Worm (Caenorhabditis elegans): ENCODE measurements around the gene nlp-1.

The nlp-1 gene

DNA sequence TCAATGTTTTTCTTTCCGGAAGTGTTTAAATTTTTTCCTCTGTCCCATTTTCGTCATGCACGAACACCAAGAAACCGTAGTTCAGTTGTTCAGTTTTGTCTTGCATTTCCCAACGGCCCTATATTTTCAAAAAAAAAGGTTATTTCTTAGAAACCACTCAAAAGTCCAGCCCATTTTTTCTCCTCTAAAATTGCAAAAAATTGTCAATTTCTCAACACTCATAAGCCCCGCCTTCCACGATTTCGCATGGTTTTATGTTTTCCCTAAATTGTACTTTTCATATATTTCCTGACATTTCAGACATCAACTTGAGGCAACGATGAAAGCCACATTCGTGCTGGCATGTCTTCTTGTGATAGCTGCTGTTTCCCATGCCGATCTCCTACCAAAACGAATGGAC is at the start of gene nlp-1:
Gene nlp-1 (plus strand): TSS at position 301 of the 400 bp plus-strand sequence.
- no peak for TF ChIP-seq W03F9.2 (tag; optimal IDR thresholded peaks at IDR 0.05)
- TF ChIP-seq dao-5 (tag; optimal IDR thresholded peaks at IDR 0.05), result no peak
- no peak for TF ChIP-seq him-1 (tag; optimal IDR thresholded peaks at IDR 0.05)

DNA sequence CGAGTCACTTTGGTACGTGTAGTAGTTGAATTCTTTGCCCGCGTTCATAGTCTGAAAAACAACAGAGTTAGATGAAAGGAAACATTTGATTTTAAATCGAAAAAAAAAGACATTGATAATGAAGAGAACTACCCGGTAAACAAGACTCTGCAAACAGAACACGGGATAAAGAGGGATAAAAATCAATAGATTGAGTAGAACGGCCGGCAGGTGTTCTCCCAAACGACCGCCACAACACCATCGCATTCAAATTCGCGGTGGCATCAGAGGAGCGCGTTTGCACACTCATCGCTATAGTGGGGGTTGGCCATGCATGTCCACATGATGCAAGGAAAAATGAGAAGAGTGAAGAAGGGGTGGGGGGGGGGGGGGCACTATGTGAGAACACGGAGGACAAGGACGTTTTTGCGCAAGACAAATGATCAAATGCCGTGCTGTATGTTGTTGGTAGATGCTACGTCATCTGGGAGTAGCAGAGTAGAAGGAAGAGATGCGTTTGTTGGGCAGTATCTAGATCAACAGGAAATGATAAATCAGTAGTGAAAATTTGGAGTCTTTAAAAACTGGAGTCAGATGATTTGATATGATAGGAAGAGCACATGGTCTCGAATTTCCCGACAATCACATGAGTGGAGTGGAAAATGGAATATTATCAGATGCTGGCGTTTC is 48.7 kb upstream of the nlp-1 start, which contains the start of gene tag-52:
Gene tag-52 (minus strand): TSS at position 51 of the 669 bp plus-strand sequence.
- TF ChIP-seq dao-5 (tag; optimal IDR thresholded peaks at IDR 0.05), result no peak
- TF ChIP-seq him-1 (tag; optimal IDR thresholded peaks at IDR 0.05), result no peak
- TF ChIP-seq W03F9.2 (tag; optimal IDR thresholded peaks at IDR 0.05), result no peak

DNA sequence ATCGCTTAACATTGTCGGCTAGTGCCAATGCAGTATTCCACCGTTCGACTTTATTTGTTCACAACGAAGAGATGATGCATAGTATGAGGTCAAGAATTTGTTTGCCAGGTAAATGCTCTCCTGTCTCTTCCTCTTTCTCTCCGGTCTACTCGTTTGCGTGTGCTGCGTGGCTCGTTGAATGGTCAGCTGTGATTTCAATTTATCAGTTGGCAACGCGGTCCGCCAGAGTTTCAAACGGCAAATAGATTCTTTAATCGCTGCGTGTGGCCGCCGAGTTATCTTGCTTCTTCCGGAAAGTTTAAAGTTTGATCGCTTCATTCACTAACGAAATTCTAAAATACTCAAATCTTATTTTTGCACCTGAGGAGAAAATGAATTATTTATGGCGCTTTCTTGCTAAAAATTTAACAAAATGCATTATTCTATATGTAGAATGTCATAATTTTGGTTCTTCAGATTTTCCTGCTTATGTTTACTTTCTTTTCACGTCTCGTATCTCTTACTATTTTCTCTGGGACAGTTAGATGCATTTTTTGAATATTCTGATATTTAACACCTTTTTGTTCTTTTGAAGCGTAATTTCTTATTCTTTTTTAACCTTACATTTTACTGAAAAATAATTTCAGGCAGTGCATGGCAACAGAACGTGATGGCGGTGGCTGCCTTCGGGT is 46.7 kb upstream of the nlp-1 start, which contains the start of gene tsp-17:
Gene tsp-17 (plus strand): TSS at position 621 of the 671 bp plus-strand sequence.
- TF ChIP-seq W03F9.2 (tag; optimal IDR thresholded peaks at IDR 0.05) (no peak), him-1 (tag; optimal IDR thresholded peaks at IDR 0.05) (no peak), dao-5 (tag; optimal IDR thresholded peaks at IDR 0.05) (no peak)

DNA sequence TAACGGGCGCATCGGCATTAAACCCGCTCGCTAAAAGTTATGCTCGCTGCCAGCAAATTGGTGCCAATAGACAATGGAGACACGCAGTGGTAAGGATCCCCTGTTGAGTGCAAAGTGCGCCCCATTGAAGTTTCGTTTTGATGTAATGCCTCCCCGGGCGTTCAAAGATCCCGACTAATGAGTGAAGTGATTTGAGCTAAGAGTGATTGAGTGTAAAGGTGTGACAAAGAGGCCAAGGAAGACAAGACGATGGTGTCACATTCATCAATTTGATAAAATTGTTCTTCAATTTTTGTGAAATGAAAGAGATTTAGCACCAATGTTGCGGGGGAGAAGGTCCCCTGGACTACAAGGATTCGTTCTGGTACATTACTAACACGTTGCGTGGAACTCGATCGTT is 44.3 kb upstream of the nlp-1 start:
- TF ChIP-seq dao-5 (tag; optimal IDR thresholded peaks at IDR 0.05), result no peak
- no peak for TF ChIP-seq W03F9.2 (tag; optimal IDR thresholded peaks at IDR 0.05)
- no peak for TF ChIP-seq him-1 (tag; optimal IDR thresholded peaks at IDR 0.05)

DNA sequence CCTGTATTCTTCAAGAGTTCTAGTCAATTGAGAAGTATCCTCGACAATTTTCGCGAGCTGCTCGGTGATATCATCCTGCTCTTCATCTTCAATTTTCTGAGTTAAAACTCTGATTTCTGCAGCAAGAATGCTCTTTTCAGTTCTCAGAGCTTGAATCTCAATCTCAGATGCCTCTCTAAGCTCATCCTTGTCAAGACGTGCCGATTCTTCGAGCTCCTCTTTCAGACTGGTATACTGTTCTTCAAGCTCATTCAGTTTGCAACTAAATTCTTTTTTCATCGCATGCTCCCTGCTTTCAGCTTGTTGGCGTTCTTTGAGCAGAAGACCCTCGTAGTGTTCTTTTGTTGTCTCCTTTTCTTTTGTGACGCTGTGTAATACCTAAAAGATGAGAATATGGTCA is 41.0 kb upstream of the nlp-1 start:
- TF ChIP-seq dao-5 (tag; optimal IDR thresholded peaks at IDR 0.05) (no peak), W03F9.2 (tag; optimal IDR thresholded peaks at IDR 0.05) (no peak), him-1 (tag; optimal IDR thresholded peaks at IDR 0.05) (no peak)

DNA sequence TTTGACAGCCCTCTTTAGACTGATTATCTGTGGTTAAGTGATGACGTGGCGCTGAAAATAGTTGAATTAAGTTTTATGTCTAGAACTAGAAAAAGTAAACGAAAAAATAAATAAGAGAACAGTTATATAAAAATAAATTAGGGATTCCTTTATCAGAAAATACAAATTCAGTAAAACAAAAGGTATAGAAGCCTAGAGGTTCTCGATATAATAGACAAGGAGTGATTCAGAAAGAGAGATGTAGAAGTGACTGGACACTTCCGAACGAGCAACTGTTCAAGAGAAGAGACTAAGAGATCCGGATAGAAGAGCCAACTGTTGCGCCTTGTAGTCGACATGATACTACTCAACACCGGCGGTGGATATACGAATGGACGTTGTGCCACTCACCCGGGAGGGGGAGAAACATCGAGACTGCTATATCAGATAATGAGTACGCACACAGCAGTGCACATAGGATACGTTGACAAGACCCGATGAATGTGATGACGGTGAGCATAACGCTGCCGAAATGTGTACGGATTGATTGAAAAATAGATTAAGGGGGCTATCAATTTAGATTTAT is 38.1 kb upstream of the nlp-1 start, which contains the start of gene tag-278:
Gene tag-278 (minus strand): TSS at position 51 of the 565 bp plus-strand sequence.
- TF ChIP-seq him-1 (tag; optimal IDR thresholded peaks at IDR 0.05) (no peak), W03F9.2 (tag; optimal IDR thresholded peaks at IDR 0.05) (no peak), dao-5 (tag; optimal IDR thresholded peaks at IDR 0.05) (no peak)

DNA sequence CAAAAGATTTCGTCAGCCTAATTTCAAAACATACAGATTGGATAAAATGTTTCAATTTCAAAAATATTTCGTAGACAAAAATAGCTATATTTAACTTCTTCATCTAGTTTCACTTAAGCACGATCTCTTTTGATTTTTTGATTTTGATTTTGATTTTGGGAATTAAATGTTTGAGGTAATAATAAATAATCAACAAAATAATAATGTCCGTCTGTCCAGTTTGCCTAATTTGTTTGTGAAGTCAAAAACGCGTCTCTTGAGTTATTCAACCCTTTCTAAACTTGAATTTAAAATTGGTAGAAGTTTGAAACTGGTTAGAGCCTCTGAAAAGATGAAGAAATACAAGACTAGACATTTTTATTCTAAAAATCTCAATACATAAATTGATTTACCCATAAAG is 37.6 kb upstream of the nlp-1 start:
- TF ChIP-seq W03F9.2 (tag; optimal IDR thresholded peaks at IDR 0.05) (no peak), dao-5 (tag; optimal IDR thresholded peaks at IDR 0.05) (no peak), him-1 (tag; optimal IDR thresholded peaks at IDR 0.05) (no peak)

DNA sequence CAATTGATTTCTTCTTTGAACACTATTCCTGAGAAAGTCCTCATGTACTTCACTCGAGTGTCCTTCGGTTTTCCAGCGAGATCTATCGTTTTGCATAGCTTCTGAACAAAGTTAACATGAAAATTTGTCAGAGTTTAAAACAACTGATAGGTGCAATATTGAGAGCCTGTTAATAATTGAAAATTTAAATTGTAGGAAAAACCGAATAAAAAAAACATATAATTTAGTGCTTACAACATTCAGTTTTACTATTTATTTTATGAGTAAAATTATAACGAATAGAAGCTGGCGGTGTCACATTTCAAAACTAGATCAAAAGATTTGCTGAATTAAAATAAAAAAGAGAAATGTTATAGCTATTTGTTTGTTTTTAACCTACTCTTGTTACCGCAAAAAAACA is 34.2 kb upstream of the nlp-1 start, which contains the start of gene C02F12.8:
Gene C02F12.8 (minus strand): TSS at position 101 of the 400 bp plus-strand sequence.
- TF ChIP-seq W03F9.2 (tag; optimal IDR thresholded peaks at IDR 0.05) (no peak), him-1 (tag; optimal IDR thresholded peaks at IDR 0.05) (no peak), dao-5 (tag; optimal IDR thresholded peaks at IDR 0.05) (no peak)

DNA sequence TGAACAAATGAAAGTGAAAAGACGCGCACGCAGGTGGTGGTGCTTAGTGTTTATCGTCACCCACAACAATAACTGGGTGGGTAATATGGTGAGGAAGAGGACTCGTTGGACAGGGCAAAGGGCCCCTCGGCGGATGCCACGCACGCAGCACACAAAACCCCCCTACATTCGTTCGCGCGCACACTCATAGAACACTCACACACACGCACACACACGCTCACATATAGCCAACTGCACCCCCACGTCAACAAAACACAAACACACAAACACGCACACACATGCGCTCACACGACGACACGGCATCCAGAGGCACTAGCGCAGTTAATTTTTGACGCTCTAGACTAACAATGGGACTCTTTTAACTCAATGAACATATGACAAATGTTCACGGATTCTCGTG is 33.2 kb upstream of the nlp-1 start:
- TF ChIP-seq W03F9.2 (tag; optimal IDR thresholded peaks at IDR 0.05) (no peak), him-1 (tag; optimal IDR thresholded peaks at IDR 0.05) (peak; percentile 60), dao-5 (tag; optimal IDR thresholded peaks at IDR 0.05) (no peak)

DNA sequence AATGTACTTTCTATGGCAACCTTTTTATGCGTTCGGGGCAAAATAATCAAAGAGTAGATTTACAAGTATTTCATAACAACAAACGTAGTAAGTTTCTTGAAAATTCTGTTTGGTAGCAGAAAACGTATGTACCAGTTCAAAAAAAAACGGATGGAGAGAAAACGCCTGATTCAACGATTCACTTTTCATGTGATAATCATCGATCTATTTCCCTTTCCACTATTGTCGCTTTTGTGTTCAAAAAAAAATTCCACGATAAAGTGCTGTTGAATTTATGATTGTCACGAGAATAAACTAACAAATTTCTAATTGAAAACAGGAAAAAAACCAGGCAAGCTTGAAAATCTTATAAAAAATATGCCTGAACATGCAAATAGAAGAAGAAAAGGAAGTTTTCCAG is 31.5 kb upstream of the nlp-1 start:
- no peak for TF ChIP-seq dao-5 (tag; optimal IDR thresholded peaks at IDR 0.05)

DNA sequence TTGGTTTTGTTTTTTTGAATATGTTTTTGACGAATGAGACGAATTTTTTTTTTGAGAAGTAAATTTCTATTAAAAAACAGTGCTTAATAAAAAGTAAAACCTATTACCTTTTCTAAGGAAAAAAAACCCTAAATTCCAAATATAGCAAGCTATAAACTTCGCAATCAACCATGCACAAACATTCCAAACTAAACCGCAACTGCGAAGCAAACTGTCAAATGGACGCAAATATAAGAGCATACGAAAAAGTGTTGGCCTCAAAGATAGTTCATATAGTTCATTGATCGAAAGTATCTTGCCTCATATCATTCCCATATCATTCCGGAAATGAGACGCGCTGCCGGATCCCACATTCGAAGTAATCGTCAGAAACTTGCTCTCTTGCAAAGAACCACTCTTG is 30.8 kb upstream of the nlp-1 start, which contains the start of gene C01C4.3:
Gene C01C4.3 (plus strand): TSS at position 301 of the 400 bp plus-strand sequence.
- TF ChIP-seq him-1 (tag; optimal IDR thresholded peaks at IDR 0.05), result no peak
- TF ChIP-seq dao-5 (tag; optimal IDR thresholded peaks at IDR 0.05), result no peak
- no peak for TF ChIP-seq W03F9.2 (tag; optimal IDR thresholded peaks at IDR 0.05)

DNA sequence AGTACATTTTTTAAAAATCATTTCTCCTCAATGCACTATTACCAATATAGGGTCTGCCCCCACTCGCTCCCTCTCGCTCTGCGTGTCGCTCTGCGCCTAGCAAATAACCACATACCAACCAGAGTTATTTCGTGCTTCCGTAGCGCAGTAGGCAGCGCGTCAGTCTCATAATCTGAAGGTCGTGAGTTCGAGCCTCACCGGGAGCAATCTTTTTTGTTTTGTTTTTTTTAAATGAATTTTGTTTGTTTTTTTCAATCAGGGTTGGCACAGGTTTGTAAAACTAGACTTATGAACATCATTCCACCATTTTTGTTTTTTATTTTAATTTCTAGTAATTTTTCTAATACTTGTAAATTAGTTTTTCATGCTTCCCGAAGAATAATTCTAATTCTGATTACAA is 29.8 kb upstream of the nlp-1 start:
- TF ChIP-seq W03F9.2 (tag; optimal IDR thresholded peaks at IDR 0.05), result no peak
- TF ChIP-seq him-1 (tag; optimal IDR thresholded peaks at IDR 0.05), result peak; percentile 92
- peak; percentile 63 for TF ChIP-seq dao-5 (tag; optimal IDR thresholded peaks at IDR 0.05)

DNA sequence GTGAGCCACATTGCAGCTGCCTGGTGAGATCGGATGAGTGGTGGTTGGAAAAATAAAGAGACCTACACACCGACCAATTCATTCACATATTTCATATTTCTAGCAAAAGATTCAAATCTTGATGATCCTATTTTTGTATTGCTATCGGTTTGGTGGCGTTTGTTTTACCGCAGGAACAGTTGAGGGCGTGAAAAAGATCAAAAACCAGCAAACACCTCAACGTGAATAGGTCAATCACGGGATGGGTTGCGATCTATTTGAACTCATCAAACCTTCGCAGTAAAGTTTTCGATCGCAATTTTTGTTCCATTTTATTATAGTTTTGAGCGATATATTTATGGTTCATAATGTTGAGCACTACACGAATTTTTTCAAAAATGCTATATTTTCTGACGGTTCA is 25.5 kb upstream of the nlp-1 start:
- TF ChIP-seq him-1 (tag; optimal IDR thresholded peaks at IDR 0.05), result no peak
- TF ChIP-seq W03F9.2 (tag; optimal IDR thresholded peaks at IDR 0.05), result no peak
- TF ChIP-seq dao-5 (tag; optimal IDR thresholded peaks at IDR 0.05), result no peak

DNA sequence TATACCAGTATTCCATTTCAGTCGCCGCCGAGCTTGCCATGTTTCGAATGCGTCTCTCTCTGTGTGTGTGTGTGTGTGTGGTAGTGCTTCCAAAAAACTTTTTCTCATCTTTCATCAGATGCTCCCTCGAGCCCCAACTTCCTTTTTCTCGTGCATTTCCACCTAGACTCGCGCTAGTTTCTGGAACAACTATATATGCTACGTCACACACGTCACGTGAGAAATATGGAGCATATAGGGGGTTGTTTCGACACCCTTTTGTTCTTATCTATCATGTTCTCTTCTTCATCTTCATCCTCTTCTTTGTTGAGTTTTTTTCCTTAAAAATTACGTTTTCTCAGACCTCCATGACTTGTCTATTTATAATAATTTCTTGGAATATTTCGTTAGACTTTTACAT is 22.1 kb upstream of the nlp-1 start:
- TF ChIP-seq W03F9.2 (tag; optimal IDR thresholded peaks at IDR 0.05) (no peak), him-1 (tag; optimal IDR thresholded peaks at IDR 0.05) (no peak), dao-5 (tag; optimal IDR thresholded peaks at IDR 0.05) (no peak)

Measured in whole organism, L4/young adult.